Fruit fly (Drosophila melanogaster) whole organism: ENCODE measurements around the gene gdl-ORF39.

ENCODE experiments used
- Dll ChIP-seq: fragments of >200 bp; optimal IDR thresholded peaks from 2 replicates; lab custom pipeline; 2017
- EcR ChIP-seq, 2 experiments: fragments of >200 bp; optimal IDR thresholded peaks; 2 replicates each; lab custom pipeline; 2017; ENCODE audit warnings: missing biosample characterization in 2 of 2, missing genetic modification characterization in 2 of 2, missing genetic modification reagents in 2 of 2
- pan ChIP-seq: fragments of >200 bp; optimal IDR thresholded peaks from 2 replicates; lab custom pipeline; 2017
- psq ChIP-seq: fragments of >200 bp; optimal IDR thresholded peaks from 2 replicates; lab custom pipeline; 2017

- TF ChIP-seq psq (lab: Kevin White, UChicago) (no peak), pan (lab: Kevin White, UChicago) (no peak), Dll (no peak), EcR (GFP tag; optimal IDR thresholded peaks at IDR 0.05; lab: Kevin White, UChicago) (no peak)
Observed at dm6 chr3L:15539903-15540409, 30.7 kb downstream of the gdl-ORF39 start.
